Fruit fly (Drosophila melanogaster) whole organism, wandering third instar larva: ENCODE measurements around the gene CG43064.
A peak's percentile ranks its signal among the peaks of the same experiment; 100 is the strongest.

Experiments
- Abd-B ChIP-seq: fragments of >200 bp; optimal IDR thresholded peaks from 2 replicates; lab custom pipeline; 2017; ENCODE audit warnings: missing biosample characterization, missing genetic modification characterization
- CG9705 ChIP-seq: fragments of 200-800 bp; sonication (Bioruptor generic); optimal IDR thresholded peaks from 2 replicates; lab custom pipeline; 2018; ENCODE audit warnings: missing biosample characterization, mild to moderate bottlenecking, missing genetic modification characterization
- CrebA ChIP-seq: fragments of 200-800 bp; sonication (Bioruptor generic); optimal IDR thresholded peaks from 2 replicates; lab custom pipeline; 2016; ENCODE audit warnings: missing biosample characterization, mild to moderate bottlenecking, missing genetic modification characterization, borderline replicate concordance
- Dfd ChIP-seq: fragments of >200 bp; optimal IDR thresholded peaks from 2 replicates; lab custom pipeline; 2017; ENCODE audit warnings: missing biosample characterization, missing genetic modification characterization
- Dif ChIP-seq: fragments of 200-275, 200-300 bp; sonication (Bioruptor generic); optimal IDR thresholded peaks from 2 replicates; lab custom pipeline; 2018; ENCODE audit warnings: missing biosample characterization, missing genetic modification characterization; ENCODE audit not compliant: partially characterized antibody
- GATAd ChIP-seq: sonication (Bioruptor generic); optimal IDR thresholded peaks from 2 replicates; lab custom pipeline; 2016; ENCODE audit warnings: missing biosample characterization, missing genetic modification characterization
- HLH106 ChIP-seq: fragments of 200-800 bp; optimal IDR thresholded peaks from 3 replicates; lab custom pipeline; 2019; ENCODE audit warnings: missing biosample characterization, mild to moderate bottlenecking, missing genetic modification characterization, moderate library complexity
- Hnf4 ChIP-seq: fragments of 200-800 bp; sonication (Bioruptor generic); optimal IDR thresholded peaks from 2 replicates; lab custom pipeline; 2016; ENCODE audit warnings: missing biosample characterization, mild to moderate bottlenecking, missing genetic modification characterization
- Hr83 ChIP-seq: fragments of 200-300 bp; sonication (Bioruptor generic); optimal IDR thresholded peaks from 2 replicates; lab custom pipeline; 2016; ENCODE audit warnings: missing biosample characterization, mild to moderate bottlenecking, missing genetic modification characterization, moderate library complexity; ENCODE audit not compliant: poor library complexity, severe bottlenecking
- Jra ChIP-seq: sonication (Bioruptor generic); optimal IDR thresholded peaks from 2 replicates; lab custom pipeline; 2016; ENCODE audit warnings: missing biosample characterization, missing genetic modification characterization
- Mio ChIP-seq: sonication (Bioruptor generic); optimal IDR thresholded peaks from 2 replicates; lab custom pipeline; 2016; ENCODE audit warnings: missing biosample characterization, missing genetic modification characterization
- Myc ChIP-seq: fragments of >200 bp; optimal IDR thresholded peaks from 2 replicates; lab custom pipeline; 2017
- N ChIP-seq: fragments of >200 bp; optimal IDR thresholded peaks from 2 replicates; lab custom pipeline; 2018; ENCODE audit warnings: missing biosample characterization, missing external identifiers, missing genetic modification characterization
- Rel ChIP-seq, 2 experiments: fragments of 200-800 bp; sonication (Bioruptor generic) in 1 of 2; optimal IDR thresholded peaks; 2 replicates in 1 of 2; 3 replicates in 1 of 2; lab custom pipeline; 2016 to 2019; ENCODE audit warnings: mild to moderate bottlenecking in 2 of 2, missing biosample characterization in 2 of 2, missing genetic modification characterization in 2 of 2, moderate library complexity in 1 of 2
- Sp1 ChIP-seq: fragments of 200-800 bp; sonication (Bioruptor generic); optimal IDR thresholded peaks from 3 replicates; lab custom pipeline; 2019; ENCODE audit warnings: missing biosample characterization, mild to moderate bottlenecking, missing genetic modification characterization, moderate library complexity
- Vsx2 ChIP-seq: fragments of 200-300, 225-300 bp; sonication (Bioruptor generic); optimal IDR thresholded peaks from 2 replicates; lab custom pipeline; 2018; ENCODE audit warnings: missing biosample characterization, missing genetic modification characterization; ENCODE audit not compliant: partially characterized antibody
- br ChIP-seq: fragments of 200-800 bp; sonication (Bioruptor generic); optimal IDR thresholded peaks from 2 replicates; lab custom pipeline; 2016; ENCODE audit warnings: missing biosample characterization, missing genetic modification characterization
- brk ChIP-seq: fragments of 200-800 bp; sonication (Bioruptor generic); optimal IDR thresholded peaks from 2 replicates; lab custom pipeline; 2016; ENCODE audit warnings: missing biosample characterization, mild to moderate bottlenecking, missing genetic modification characterization
- dl ChIP-seq, 2 experiments: fragments of 175-275, 200-275 bp in 1 of 2; fragments of 200-275 bp in 1 of 2; sonication (Bioruptor generic); optimal IDR thresholded peaks; lab custom pipeline; 2018; ENCODE audit warnings: mild to moderate bottlenecking in 2 of 2, missing biosample characterization in 2 of 2, missing genetic modification characterization in 2 of 2, moderate library complexity in 2 of 2; ENCODE audit not compliant: partially characterized antibody in 2 of 2, insufficient read depth in 1 of 2
- dmrt93B ChIP-seq: fragments of 200-800 bp; sonication (Bioruptor generic); optimal IDR thresholded peaks from 2 replicates; lab custom pipeline; 2018; ENCODE audit warnings: missing biosample characterization, mild to moderate bottlenecking, missing genetic modification characterization
- dsf ChIP-seq: sonication (Bioruptor generic); optimal IDR thresholded peaks from 2 replicates; lab custom pipeline; 2016; ENCODE audit warnings: missing biosample characterization, missing genetic modification characterization, borderline replicate concordance
- foxo ChIP-seq, 2 experiments: fragments of 200-800 bp; sonication (Bioruptor generic); optimal IDR thresholded peaks; 2 replicates in 1 of 2; 3 replicates in 1 of 2; lab custom pipeline; 2016 to 2017; ENCODE audit warnings: missing biosample characterization in 2 of 2, missing genetic modification characterization in 2 of 2
- fru ChIP-seq: fragments of 200-800 bp; sonication (Bioruptor generic); optimal IDR thresholded peaks from 3 replicates; lab custom pipeline; 2016; ENCODE audit warnings: missing biosample characterization, mild to moderate bottlenecking, missing genetic modification characterization
- h ChIP-seq: fragments of 200-800 bp; sonication (Bioruptor generic); optimal IDR thresholded peaks from 3 replicates; lab custom pipeline; 2016; ENCODE audit warnings: missing biosample characterization, mild to moderate bottlenecking, missing genetic modification characterization
- jim ChIP-seq: fragments of 175-275, 200-325 bp; sonication (Bioruptor generic); optimal IDR thresholded peaks from 2 replicates; lab custom pipeline; 2016; ENCODE audit warnings: missing biosample characterization, mild to moderate bottlenecking, missing genetic modification characterization
- pan ChIP-seq: fragments of >200 bp; optimal IDR thresholded peaks from 2 replicates; lab custom pipeline; 2017
- psq ChIP-seq: fragments of 200-800 bp; sonication (Bioruptor generic); optimal IDR thresholded peaks from 3 replicates; lab custom pipeline; 2017; ENCODE audit warnings: missing biosample characterization, mild to moderate bottlenecking, missing genetic modification characterization, moderate library complexity
- rgr ChIP-seq: fragments of 200-800 bp; sonication (Bioruptor generic); optimal IDR thresholded peaks from 3 replicates; lab custom pipeline; 2016; ENCODE audit warnings: missing biosample characterization, mild to moderate bottlenecking, missing genetic modification characterization
- sv ChIP-seq: fragments of 200-800 bp; sonication (Bioruptor generic); optimal IDR thresholded peaks from 3 replicates; lab custom pipeline; 2016; ENCODE audit warnings: missing biosample characterization, missing genetic modification characterization
- tai ChIP-seq: sonication (Bioruptor generic); optimal IDR thresholded peaks from 2 replicates; lab custom pipeline; 2016; ENCODE audit warnings: missing biosample characterization, missing genetic modification characterization
- woc ChIP-seq: sonication (Bioruptor generic); optimal IDR thresholded peaks from 2 replicates; lab custom pipeline; 2016; ENCODE audit warnings: missing biosample characterization, mild to moderate bottlenecking, missing genetic modification characterization

Gene CG43064

dm6 chr3L:11836575-11837077, at the start of gene CG43064:
TSS of gene CG43064 (minus strand) at chr3L:11836721.
- TF ChIP-seq Rel (GFP tag; optimal IDR thresholded peaks at IDR 0.05; lab: Kevin White, UChicago) (no peak), Rel (tag; optimal IDR thresholded peaks at IDR 0.05; lab: Kevin White, UChicago) (peak; percentile 100), foxo (GFP tag; optimal IDR thresholded peaks at IDR 0.05; lab: Kevin White, UChicago) (no peak), brk (GFP tag; lab: Kevin White, UChicago) (peak; percentile 3), h (GFP tag; lab: Kevin White, UChicago) (no peak)
- TF ChIP-seq, all 38 proteins: peak for 2

- no peak for TF ChIP-seq HLH106 (tag; lab: Kevin White, UChicago)
- TF ChIP-seq Hr83 (GFP tag; lab: Kevin White, UChicago): no peak
- no peak for TF ChIP-seq dl (GFP tag; optimal IDR thresholded peaks at IDR 0.05; lab: Kevin White, UChicago; ENCODE audit: insufficient read depth in 1 of 2, partially characterized antibody in 2 of 2)
- TF ChIP-seq woc: no peak
- TF ChIP-seq Vsx2 (GFP tag; lab: Kevin White, UChicago): no peak
- no peak for TF ChIP-seq psq
- no peak for TF ChIP-seq Abd-B (GFP tag; lab: Kevin White, UChicago)
- no peak for TF ChIP-seq jim (GFP tag; lab: Kevin White, UChicago)
- TF ChIP-seq fru: no peak
- no peak for TF ChIP-seq dmrt93B
- no peak for TF ChIP-seq Hnf4 (GFP tag; lab: Kevin White, UChicago)
- no peak for TF ChIP-seq dsf (GFP tag; lab: Kevin White, UChicago)
- TF ChIP-seq brk (GFP tag; lab: Kevin White, UChicago): no peak
- TF ChIP-seq rgr (GFP tag; lab: Kevin White, UChicago): no peak
- no peak for TF ChIP-seq Myc (lab: Kevin White, UChicago)
- TF ChIP-seq Sp1 (GFP tag; lab: Kevin White, UChicago): no peak
- TF ChIP-seq N (GFP tag; lab: Kevin White, UChicago): no peak
- TF ChIP-seq br (GFP tag; lab: Kevin White, UChicago): no peak
Measured at dm6 chr3L:11881084-11881483, 44.6 kb upstream of the CG43064 start, which contains the start of gene CCDC151. TSS of gene CCDC151 (plus strand) at chr3L:11881384.

DNA sequence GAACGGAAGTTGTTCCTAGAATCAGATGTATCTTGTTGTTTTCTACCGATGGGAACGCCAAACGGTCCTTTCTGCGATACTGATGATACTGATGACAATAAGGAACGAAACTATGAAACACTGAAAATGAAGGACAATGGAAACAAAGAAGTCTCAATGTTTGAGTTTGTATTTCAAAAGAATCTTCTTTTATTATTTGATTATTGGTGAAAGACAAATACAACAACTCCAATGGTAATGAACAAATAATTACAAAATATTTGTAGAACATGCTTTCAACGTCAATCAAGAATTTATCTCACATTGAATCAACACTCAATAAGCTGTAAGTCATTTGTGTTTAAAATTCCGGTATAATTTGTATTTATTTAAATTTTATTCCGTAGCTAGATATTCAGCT, 42.3 kb upstream of the CG43064 start, which contains the start of gene Sprn:
TSS of gene Sprn (plus strand) at position 301 of the 400 bp plus-strand sequence.
- TF ChIP-seq h (GFP tag; lab: Kevin White, UChicago) (no peak), GATAd (GFP tag; lab: Kevin White, UChicago) (no peak), woc (no peak), br (GFP tag; lab: Kevin White, UChicago) (no peak), sv (GFP tag; lab: Kevin White, UChicago) (no peak), Myc (lab: Kevin White, UChicago) (no peak), dmrt93B (no peak), Mio (GFP tag; lab: Kevin White, UChicago) (no peak), CrebA (no peak), CG9705 (GFP tag; lab: Kevin White, UChicago) (no peak), foxo (GFP tag; optimal IDR thresholded peaks at IDR 0.05; lab: Kevin White, UChicago) (no peak), Dif (no peak)

- no peak for TF ChIP-seq foxo (GFP tag; optimal IDR thresholded peaks at IDR 0.05; lab: Kevin White, UChicago)
- TF ChIP-seq Jra: no peak
- TF ChIP-seq Abd-B (GFP tag; lab: Kevin White, UChicago): no peak
- TF ChIP-seq dl (GFP tag; optimal IDR thresholded peaks at IDR 0.05; lab: Kevin White, UChicago; ENCODE audit: insufficient read depth in 1 of 2, partially characterized antibody in 2 of 2): no peak
- no peak for TF ChIP-seq psq
- TF ChIP-seq pan: no peak
- TF ChIP-seq jim (GFP tag; lab: Kevin White, UChicago): no peak
- no peak for TF ChIP-seq fru
- TF ChIP-seq sv (GFP tag; lab: Kevin White, UChicago): no peak
- no peak for TF ChIP-seq N (GFP tag; lab: Kevin White, UChicago)
- no peak for TF ChIP-seq Dif
- TF ChIP-seq Dfd (GFP tag; lab: Kevin White, UChicago): no peak
- TF ChIP-seq tai (GFP tag; lab: Kevin White, UChicago): no peak
Measured at dm6 chr3L:11876036-11876435, 39.5 kb upstream of the CG43064 start.
